Fruit fly (Drosophila melanogaster): ENCODE data around the gene CG7606.

dm6 chr3R:17596236-17596635, at the start of gene CG7606:
- TF ChIP-seq Pdp1 (GFP tag; optimal IDR thresholded peaks at IDR 0.05) (no peak), shn (GFP tag; optimal IDR thresholded peaks at IDR 0.05) (no peak), Vsx1 (GFP tag; optimal IDR thresholded peaks at IDR 0.05) (no peak)
